Worm (Caenorhabditis elegans): Measurements from ENCODE around the gene mec-15.

Gene mec-15

ce11 chrII:10245612-10246011 is 6.1 kb upstream of the mec-15 start:
- TF ChIP-seq W03F9.2 (tag; optimal IDR thresholded peaks at IDR 0.05) (no peak), him-1 (tag; optimal IDR thresholded peaks at IDR 0.05) (no peak)

- TF ChIP-seq him-1 (tag; optimal IDR thresholded peaks at IDR 0.05), result no peak
- TF ChIP-seq W03F9.2 (tag; optimal IDR thresholded peaks at IDR 0.05), result no peak
- TF ChIP-seq dao-5 (tag; optimal IDR thresholded peaks at IDR 0.05), result no peak
These were observed 2.8 kb upstream of the mec-15 start, which contains the start of gene mrps-14 for ce11 chrII:10242294-10242693. mrps-14 (minus strand) TSS chrII:10242490.

- TF ChIP-seq W03F9.2 (tag; optimal IDR thresholded peaks at IDR 0.05) (no peak), dao-5 (tag; optimal IDR thresholded peaks at IDR 0.05) (no peak), him-1 (tag; optimal IDR thresholded peaks at IDR 0.05) (no peak)
These were observed 5.1 kb downstream of the mec-15 start, which contains the start of gene ubxn-5 for ce11 chrII:10234398-10234797. ubxn-5 (minus strand) TSS chrII:10234498.

ce11 chrII:10231874-10232273 is 7.6 kb downstream of the mec-15 start:
- TF ChIP-seq dao-5 (tag; optimal IDR thresholded peaks at IDR 0.05) (no peak), W03F9.2 (tag; optimal IDR thresholded peaks at IDR 0.05) (no peak), him-1 (tag; optimal IDR thresholded peaks at IDR 0.05) (no peak)

ce11 chrII:10230972-10231371 is 8.5 kb downstream of the mec-15 start, which contains the start of gene T01E8.8:
T01E8.8 (plus strand) TSS chrII:10231272.
- TF ChIP-seq W03F9.2 (tag; optimal IDR thresholded peaks at IDR 0.05), result no peak

ce11 chrII:10227030-10227429 is 12.5 kb downstream of the mec-15 start, which contains the start of gene srh-135:
srh-135 (minus strand) TSS chrII:10227130.
- TF ChIP-seq dao-5 (tag; optimal IDR thresholded peaks at IDR 0.05) (no peak), W03F9.2 (tag; optimal IDR thresholded peaks at IDR 0.05) (no peak), him-1 (tag; optimal IDR thresholded peaks at IDR 0.05) (no peak)

- TF ChIP-seq W03F9.2 (tag; optimal IDR thresholded peaks at IDR 0.05), result no peak
- TF ChIP-seq dao-5 (tag; optimal IDR thresholded peaks at IDR 0.05), result no peak
- TF ChIP-seq him-1 (tag; optimal IDR thresholded peaks at IDR 0.05), result no peak
These were observed 16.9 kb downstream of the mec-15 start, which contains the start of gene plc-3 for ce11 chrII:10222577-10222976. plc-3 (plus strand) TSS chrII:10222877.

- TF ChIP-seq W03F9.2 (tag; optimal IDR thresholded peaks at IDR 0.05) (no peak), him-1 (tag; optimal IDR thresholded peaks at IDR 0.05) (no peak)
These were observed 17.9 kb downstream of the mec-15 start for ce11 chrII:10221627-10222026.

ce11 chrII:10220631-10221030 is 18.9 kb downstream of the mec-15 start:
- TF ChIP-seq W03F9.2 (tag; optimal IDR thresholded peaks at IDR 0.05) (no peak), dao-5 (tag; optimal IDR thresholded peaks at IDR 0.05) (no peak), him-1 (tag; optimal IDR thresholded peaks at IDR 0.05) (no peak)

ce11 chrII:10218171-10218570 is 21.3 kb downstream of the mec-15 start, which contains the start of gene ref-1:
ref-1 (plus strand) TSS chrII:10218471.
- no peak for TF ChIP-seq him-1 (tag; optimal IDR thresholded peaks at IDR 0.05)
- no peak for TF ChIP-seq W03F9.2 (tag; optimal IDR thresholded peaks at IDR 0.05)
- TF ChIP-seq dao-5 (tag; optimal IDR thresholded peaks at IDR 0.05), result no peak

- no peak for TF ChIP-seq dao-5 (tag; optimal IDR thresholded peaks at IDR 0.05)
- TF ChIP-seq him-1 (tag; optimal IDR thresholded peaks at IDR 0.05), result no peak
These were observed 33.1 kb downstream of the mec-15 start, which contains the start of gene T01E8.1 for ce11 chrII:10206425-10206824. T01E8.1 (plus strand) TSS chrII:10206725.

ce11 chrII:10204428-10205049 is 35.0 kb downstream of the mec-15 start:
- no peak for TF ChIP-seq W03F9.2 (tag; optimal IDR thresholded peaks at IDR 0.05)
- no peak for TF ChIP-seq him-1 (tag; optimal IDR thresholded peaks at IDR 0.05)
- no peak for TF ChIP-seq dao-5 (tag; optimal IDR thresholded peaks at IDR 0.05)

ce11 chrII:10203765-10204164 is 35.7 kb downstream of the mec-15 start:
- no peak for TF ChIP-seq him-1 (tag; optimal IDR thresholded peaks at IDR 0.05)
- TF ChIP-seq dao-5 (tag; optimal IDR thresholded peaks at IDR 0.05), result no peak
- TF ChIP-seq W03F9.2 (tag; optimal IDR thresholded peaks at IDR 0.05), result no peak

ce11 chrII:10203067-10203466 is 36.4 kb downstream of the mec-15 start:
- TF ChIP-seq W03F9.2 (tag; optimal IDR thresholded peaks at IDR 0.05), result no peak
- no peak for TF ChIP-seq dao-5 (tag; optimal IDR thresholded peaks at IDR 0.05)
- no peak for TF ChIP-seq him-1 (tag; optimal IDR thresholded peaks at IDR 0.05)

- TF ChIP-seq him-1 (tag; optimal IDR thresholded peaks at IDR 0.05), result no peak
- TF ChIP-seq dao-5 (tag; optimal IDR thresholded peaks at IDR 0.05), result no peak
- no peak for TF ChIP-seq W03F9.2 (tag; optimal IDR thresholded peaks at IDR 0.05)
These were observed 37.2 kb downstream of the mec-15 start for ce11 chrII:10202275-10202674.
